Worm (Caenorhabditis elegans) whole organism, mixed stage, embryonic: ENCODE measurements around the gene Y45F10D.15.
A peak's percentile ranks its signal among the peaks of the same experiment; 100 is the strongest.

Experiments used
- M03D4.4 ChIP-seq: sonication (generic microtip); optimal IDR thresholded peaks from 2 replicates; lab custom pipeline; 2017; ENCODE audit warnings: mild to moderate bottlenecking, missing genetic modification characterization, missing compliant biosample characterization
- blmp-1 ChIP-seq: fragments of 150-350 bp; optimal IDR thresholded peaks from 2 replicates; lab custom pipeline; 2014; ENCODE audit warnings: missing biosample characterization, missing genetic modification characterization
- ceh-39 ChIP-seq: fragments of 150-350 bp; optimal IDR thresholded peaks from 2 replicates; lab custom pipeline; 2014; ENCODE audit warnings: missing biosample characterization, missing genetic modification characterization
- ceh-43 ChIP-seq: fragments of 200-800 bp; sonication (Bioruptor generic); optimal IDR thresholded peaks from 2 replicates; lab custom pipeline; 2018; ENCODE audit warnings: mild to moderate bottlenecking, missing genetic modification characterization, moderate library complexity, missing compliant biosample characterization
- ceh-83 ChIP-seq: fragments of 200-800 bp; sonication (Bioruptor generic); optimal IDR thresholded peaks from 2 replicates; lab custom pipeline; 2018; ENCODE audit warnings: mild to moderate bottlenecking, missing genetic modification characterization, missing compliant biosample characterization
- ces-1 ChIP-seq: fragments of 150-350 bp; optimal IDR thresholded peaks from 2 replicates; lab custom pipeline; 2014; ENCODE audit warnings: missing biosample characterization, missing genetic modification reagents, missing genetic modification characterization
- cnd-1 ChIP-seq: fragments of 200-800 bp; sonication (Bioruptor generic); optimal IDR thresholded peaks from 2 replicates; lab custom pipeline; 2018; ENCODE audit warnings: mild to moderate bottlenecking, missing genetic modification characterization, missing compliant biosample characterization
- elt-1 ChIP-seq: sonication (generic microtip); optimal IDR thresholded peaks from 2 replicates; lab custom pipeline; 2017; ENCODE audit warnings: missing genetic modification characterization, mild to moderate bottlenecking, missing compliant biosample characterization, antibody characterized with exemption, moderate library complexity, borderline replicate concordance; ENCODE audit not compliant: insufficient read depth
- elt-3 ChIP-seq: fragments of 150-350 bp; optimal IDR thresholded peaks from 2 replicates; lab custom pipeline; 2014; ENCODE audit warnings: missing biosample characterization, missing genetic modification characterization
- flh-1 ChIP-seq: fragments of 200-800 bp; sonication (Bioruptor generic); optimal IDR thresholded peaks from 2 replicates; lab custom pipeline; 2018; ENCODE audit warnings: mild to moderate bottlenecking, missing genetic modification characterization, moderate library complexity, missing compliant biosample characterization
- hlh-1 ChIP-seq: fragments of 150-350 bp; optimal IDR thresholded peaks from 2 replicates; lab custom pipeline; 2014; ENCODE audit warnings: missing biosample characterization, missing genetic modification reagents, missing genetic modification characterization
- lin-32 ChIP-seq: fragments of 200-800 bp; sonication (Bioruptor generic); optimal IDR thresholded peaks from 2 replicates; lab custom pipeline; 2018; ENCODE audit warnings: mild to moderate bottlenecking, missing genetic modification characterization, missing compliant biosample characterization
- lsy-2 ChIP-seq: fragments of 150-350 bp; optimal IDR thresholded peaks from 2 replicates; lab custom pipeline; 2014; ENCODE audit warnings: missing biosample characterization, missing genetic modification characterization
- mab-5 ChIP-seq: fragments of 150-350 bp; optimal IDR thresholded peaks from 2 replicates; lab custom pipeline; 2014; ENCODE audit warnings: missing biosample characterization, missing genetic modification characterization
- mep-1 ChIP-seq: fragments of 150-350 bp; optimal IDR thresholded peaks from 2 replicates; lab custom pipeline; 2017; ENCODE audit warnings: missing biosample characterization, missing genetic modification reagents, missing genetic modification characterization, inconsistent platforms
- mls-2 ChIP-seq: sonication (generic microtip); optimal IDR thresholded peaks from 2 replicates; lab custom pipeline; 2016; ENCODE audit warnings: mild to moderate bottlenecking, missing genetic modification characterization, moderate library complexity, missing compliant biosample characterization
- nhr-12 ChIP-seq: fragments of 150-350 bp; optimal IDR thresholded peaks from 2 replicates; lab custom pipeline; 2014; ENCODE audit warnings: missing biosample characterization, missing genetic modification characterization
- nhr-2 ChIP-seq: fragments of 150-350 bp; optimal IDR thresholded peaks from 2 replicates; lab custom pipeline; 2014; ENCODE audit warnings: missing biosample characterization, missing genetic modification characterization
- nhr-237 ChIP-seq: fragments of 150-350 bp; optimal IDR thresholded peaks from 2 replicates; lab custom pipeline; 2014; ENCODE audit warnings: missing biosample characterization, missing genetic modification characterization
- nhr-76 ChIP-seq: sonication (generic microtip); optimal IDR thresholded peaks from 2 replicates; lab custom pipeline; 2017; ENCODE audit warnings: missing biosample characterization, missing genetic modification characterization
- pha-4 ChIP-seq: fragments of 150-350 bp; optimal IDR thresholded peaks from 2 replicates; lab custom pipeline; 2018; ENCODE audit warnings: missing biosample characterization, missing genetic modification reagents, missing genetic modification characterization
- sem-2 ChIP-seq: fragments of 200-800 bp; sonication (Bioruptor generic); optimal IDR thresholded peaks from 2 replicates; lab custom pipeline; 2018; ENCODE audit warnings: mild to moderate bottlenecking, missing genetic modification characterization, missing compliant biosample characterization
- snpc-4 ChIP-seq: fragments of 150-350 bp; optimal IDR thresholded peaks from 2 replicates; lab custom pipeline; 2014; ENCODE audit warnings: missing biosample characterization, missing genetic modification characterization
- sptf-1 ChIP-seq: sonication (generic microtip); optimal IDR thresholded peaks from 2 replicates; lab custom pipeline; 2017; ENCODE audit warnings: mild to moderate bottlenecking, missing genetic modification characterization, moderate library complexity, missing compliant biosample characterization
- tbx-8 ChIP-seq: fragments of 200-800 bp; sonication (Bioruptor generic); optimal IDR thresholded peaks from 2 replicates; lab custom pipeline; 2018; ENCODE audit warnings: mild to moderate bottlenecking, missing genetic modification characterization, moderate library complexity, missing compliant biosample characterization
- unc-120 ChIP-seq: sonication (generic microtip); optimal IDR thresholded peaks from 2 replicates; lab custom pipeline; 2017; ENCODE audit warnings: missing genetic modification characterization, missing compliant biosample characterization; ENCODE audit not compliant: poor library complexity, severe bottlenecking
- unc-39 ChIP-seq: fragments of 150-350 bp; optimal IDR thresholded peaks from 2 replicates; lab custom pipeline; 2014; ENCODE audit warnings: missing biosample characterization, missing genetic modification characterization
- unc-62 ChIP-seq: fragments of 150-350 bp; optimal IDR thresholded peaks from 2 replicates; lab custom pipeline; 2014; ENCODE audit warnings: missing biosample characterization, missing genetic modification reagents, missing genetic modification characterization
- zip-8 ChIP-seq: fragments of 150-350 bp; optimal IDR thresholded peaks from 2 replicates; lab custom pipeline; 2014; ENCODE audit warnings: missing biosample characterization, missing genetic modification characterization
- ztf-11 ChIP-seq: fragments of 150-350 bp; optimal IDR thresholded peaks from 2 replicates; lab custom pipeline; 2014; ENCODE audit warnings: missing biosample characterization, missing genetic modification characterization

Y45F10D.15 gene

DNA sequence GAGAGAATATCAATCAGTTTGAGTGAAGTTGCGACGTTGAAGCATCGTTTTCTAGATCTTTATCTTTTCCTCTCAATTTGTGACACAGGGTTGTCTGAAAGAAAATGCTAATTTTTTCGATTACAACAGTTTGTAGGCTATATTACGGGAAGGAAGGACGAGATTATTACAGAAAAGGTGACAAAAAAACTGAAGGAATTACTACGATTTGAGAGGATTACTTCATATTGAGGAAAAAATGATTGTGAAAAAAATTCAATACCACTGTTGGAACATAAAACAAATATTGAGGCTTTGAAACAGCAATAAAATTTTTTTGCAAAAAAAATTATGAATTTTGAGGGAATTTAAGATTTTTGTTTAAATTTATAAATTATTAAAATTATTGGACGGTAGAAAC lies 13.0 kb downstream of the Y45F10D.15 start, which contains the start of gene Y45F10D.14:
Y45F10D.14 (minus strand) TSS at position 101 of the 400 bp plus-strand sequence.
- TF ChIP-seq unc-62 (GFP tag; lab: Kevin White, UChicago) (no peak), flh-1 (GFP tag; lab: Kevin White, UChicago) (no peak), M03D4.4 (tag; lab: Kevin White, UChicago) (no peak), ztf-11 (no peak), mls-2 (no peak), ceh-39 (tag; lab: Kevin White, UChicago) (no peak), nhr-76 (tag; lab: Kevin White, UChicago) (no peak), nhr-2 (tag; lab: Kevin White, UChicago) (no peak), ceh-43 (GFP tag; lab: Kevin White, UChicago) (no peak), zip-8 (tag; lab: Kevin White, UChicago) (no peak), pha-4 (tag; lab: Kevin White, UChicago) (no peak), snpc-4 (no peak), blmp-1 (tag; lab: Kevin White, UChicago) (no peak)

ce11 chrIV:13797859-13798374 lies 22.8 kb downstream of the Y45F10D.15 start, which contains the start of gene Y45F10D.6:
Gene Y45F10D.6 (minus strand): TSS chrIV:13797909.
- TF ChIP-seq sptf-1 (no peak), nhr-2 (tag; lab: Kevin White, UChicago) (no peak), ztf-11 (no peak), blmp-1 (tag; lab: Kevin White, UChicago) (no peak), nhr-237 (tag; lab: Kevin White, UChicago) (no peak), tbx-8 (no peak)

- no peak for TF ChIP-seq unc-39
- TF ChIP-seq nhr-12 (tag; lab: Kevin White, UChicago): no peak
- TF ChIP-seq lin-32: no peak
- no peak for TF ChIP-seq nhr-2 (tag; lab: Kevin White, UChicago)
- no peak for TF ChIP-seq mls-2
- no peak for TF ChIP-seq lsy-2 (tag; lab: Kevin White, UChicago)
- TF ChIP-seq unc-120 (tag; lab: Kevin White, UChicago): no peak
- no peak for TF ChIP-seq elt-3 (tag; lab: Kevin White, UChicago)
- TF ChIP-seq snpc-4: no peak
- TF ChIP-seq unc-62 (GFP tag; lab: Kevin White, UChicago): no peak
- no peak for TF ChIP-seq ceh-83 (GFP tag; lab: Kevin White, UChicago)
- TF ChIP-seq flh-1 (GFP tag; lab: Kevin White, UChicago): no peak
- TF ChIP-seq nhr-237 (tag; lab: Kevin White, UChicago): no peak
Measured at ce11 chrIV:13795249-13795909, 25.4 kb downstream of the Y45F10D.15 start.

DNA sequence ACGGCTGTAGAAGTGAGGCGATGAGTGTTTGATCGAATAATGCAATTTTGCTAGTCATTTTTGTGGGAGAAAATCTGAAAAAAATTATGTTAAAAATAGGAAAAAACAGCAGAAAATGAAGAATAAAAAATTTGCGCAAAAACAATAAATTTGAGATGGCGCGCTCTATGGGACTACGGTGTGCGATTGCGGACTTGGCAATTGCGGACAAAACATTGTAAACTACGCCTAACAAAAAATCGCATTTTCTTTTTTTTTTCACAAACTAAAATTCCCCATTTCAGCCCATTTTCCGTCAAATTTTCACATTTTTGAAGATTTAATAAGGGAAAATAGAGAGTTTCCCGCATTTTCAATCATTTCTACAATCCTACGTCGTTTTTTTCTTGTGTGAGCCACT lies 32.1 kb downstream of the Y45F10D.15 start, which contains the start of the genes sas-6 and Y45F10D.7:
sas-6 (minus strand) TSS at position 80 of the 400 bp plus-strand sequence.
Y45F10D.7 (plus strand) TSS at position 256 of the 400 bp plus-strand sequence.
- TF ChIP-seq mep-1 (tag; lab: Kevin White, UChicago): peak; percentile 74
- TF ChIP-seq lin-32: no peak
- TF ChIP-seq elt-1 (tag; lab: Kevin White, UChicago): no peak
- peak; percentile 77 for TF ChIP-seq ces-1 (GFP tag; lab: Kevin White, UChicago)
- no peak for TF ChIP-seq mab-5 (tag; lab: Kevin White, UChicago)
- peak; percentile 61 for TF ChIP-seq nhr-237 (tag; lab: Kevin White, UChicago)
- no peak for TF ChIP-seq zip-8 (tag; lab: Kevin White, UChicago)
- peak; percentile 7 for TF ChIP-seq hlh-1 (tag; lab: Kevin White, UChicago)
- TF ChIP-seq mls-2: peak; percentile 19
- TF ChIP-seq sem-2 (GFP tag; lab: Kevin White, UChicago): no peak
- TF ChIP-seq sptf-1: peak; percentile 67
- no peak for TF ChIP-seq cnd-1 (tag; lab: Kevin White, UChicago)
- TF ChIP-seq lsy-2 (tag; lab: Kevin White, UChicago): peak; percentile 99
- TF ChIP-seq M03D4.4 (tag; lab: Kevin White, UChicago): peak; percentile 57
- no peak for TF ChIP-seq flh-1 (GFP tag; lab: Kevin White, UChicago)
- no peak for TF ChIP-seq ceh-39 (tag; lab: Kevin White, UChicago)
- TF ChIP-seq nhr-2 (tag; lab: Kevin White, UChicago): no peak
- TF ChIP-seq ztf-11: no peak
- no peak for TF ChIP-seq unc-62 (GFP tag; lab: Kevin White, UChicago)
- TF ChIP-seq pha-4 (tag; lab: Kevin White, UChicago): peak; percentile 17
